Worm (Caenorhabditis elegans) whole organism, mixed stage, embryonic: ENCODE results near the gene ribo-1.
A peak's percentile ranks its signal among the peaks of the same experiment; 100 is the strongest.

Source experiments
- bed-3 ChIP-seq: fragments of 200-800 bp; sonication (Bioruptor generic); optimal IDR thresholded peaks from 3 replicates; lab custom pipeline; 2018; ENCODE audit warnings: mild to moderate bottlenecking, missing genetic modification characterization, moderate library complexity, missing compliant biosample characterization
- ceh-39 ChIP-seq: fragments of 150-350 bp; optimal IDR thresholded peaks from 2 replicates; lab custom pipeline; 2014; ENCODE audit warnings: missing biosample characterization, missing genetic modification characterization
- ceh-83 ChIP-seq: fragments of 200-800 bp; sonication (Bioruptor generic); optimal IDR thresholded peaks from 2 replicates; lab custom pipeline; 2018; ENCODE audit warnings: mild to moderate bottlenecking, missing genetic modification characterization, missing compliant biosample characterization
- ces-1 ChIP-seq: fragments of 150-350 bp; optimal IDR thresholded peaks from 2 replicates; lab custom pipeline; 2014; ENCODE audit warnings: missing biosample characterization, missing genetic modification reagents, missing genetic modification characterization
- drap-1 ChIP-seq: fragments of 200-800 bp; sonication (Bioruptor generic); optimal IDR thresholded peaks from 3 replicates; lab custom pipeline; 2018; ENCODE audit warnings: mild to moderate bottlenecking, missing genetic modification characterization, missing compliant biosample characterization
- elt-1 ChIP-seq: sonication (generic microtip); optimal IDR thresholded peaks from 2 replicates; lab custom pipeline; 2017; ENCODE audit warnings: missing genetic modification characterization, mild to moderate bottlenecking, missing compliant biosample characterization, antibody characterized with exemption, moderate library complexity, borderline replicate concordance; ENCODE audit not compliant: insufficient read depth
- elt-3 ChIP-seq: fragments of 150-350 bp; optimal IDR thresholded peaks from 2 replicates; lab custom pipeline; 2014; ENCODE audit warnings: missing biosample characterization, missing genetic modification characterization
- flh-1 ChIP-seq: fragments of 200-800 bp; sonication (Bioruptor generic); optimal IDR thresholded peaks from 2 replicates; lab custom pipeline; 2018; ENCODE audit warnings: mild to moderate bottlenecking, missing genetic modification characterization, moderate library complexity, missing compliant biosample characterization
- ham-2 ChIP-seq: fragments of 200-800 bp; sonication (Bioruptor generic); optimal IDR thresholded peaks from 2 replicates; lab custom pipeline; 2018; ENCODE audit warnings: mild to moderate bottlenecking, missing genetic modification characterization, missing compliant biosample characterization
- lin-13 ChIP-seq: fragments of 150-350 bp; optimal IDR thresholded peaks from 2 replicates; lab custom pipeline; 2014; ENCODE audit warnings: missing biosample characterization, missing genetic modification characterization
- lin-32 ChIP-seq: fragments of 200-800 bp; sonication (Bioruptor generic); optimal IDR thresholded peaks from 2 replicates; lab custom pipeline; 2018; ENCODE audit warnings: mild to moderate bottlenecking, missing genetic modification characterization, missing compliant biosample characterization
- lsy-2 ChIP-seq: fragments of 150-350 bp; optimal IDR thresholded peaks from 2 replicates; lab custom pipeline; 2014; ENCODE audit warnings: missing biosample characterization, missing genetic modification characterization
- mab-5 ChIP-seq: fragments of 150-350 bp; optimal IDR thresholded peaks from 2 replicates; lab custom pipeline; 2014; ENCODE audit warnings: missing biosample characterization, missing genetic modification characterization
- mep-1 ChIP-seq: fragments of 150-350 bp; optimal IDR thresholded peaks from 2 replicates; lab custom pipeline; 2017; ENCODE audit warnings: missing biosample characterization, missing genetic modification reagents, missing genetic modification characterization, inconsistent platforms
- mls-2 ChIP-seq: sonication (generic microtip); optimal IDR thresholded peaks from 2 replicates; lab custom pipeline; 2016; ENCODE audit warnings: mild to moderate bottlenecking, missing genetic modification characterization, moderate library complexity, missing compliant biosample characterization
- nhr-12 ChIP-seq: fragments of 150-350 bp; optimal IDR thresholded peaks from 2 replicates; lab custom pipeline; 2014; ENCODE audit warnings: missing biosample characterization, missing genetic modification characterization
- nhr-2 ChIP-seq: fragments of 150-350 bp; optimal IDR thresholded peaks from 2 replicates; lab custom pipeline; 2014; ENCODE audit warnings: missing biosample characterization, missing genetic modification characterization
- nhr-237 ChIP-seq: fragments of 150-350 bp; optimal IDR thresholded peaks from 2 replicates; lab custom pipeline; 2014; ENCODE audit warnings: missing biosample characterization, missing genetic modification characterization
- nhr-28 ChIP-seq: fragments of 150-350 bp; optimal IDR thresholded peaks from 2 replicates; lab custom pipeline; 2014; ENCODE audit warnings: missing biosample characterization, missing genetic modification characterization
- nhr-76 ChIP-seq: sonication (generic microtip); optimal IDR thresholded peaks from 2 replicates; lab custom pipeline; 2017; ENCODE audit warnings: missing biosample characterization, missing genetic modification characterization
- pha-4 ChIP-seq: fragments of 150-350 bp; optimal IDR thresholded peaks from 2 replicates; lab custom pipeline; 2018; ENCODE audit warnings: missing biosample characterization, missing genetic modification reagents, missing genetic modification characterization
- snpc-4 ChIP-seq: fragments of 150-350 bp; optimal IDR thresholded peaks from 2 replicates; lab custom pipeline; 2014; ENCODE audit warnings: missing biosample characterization, missing genetic modification characterization
- sptf-1 ChIP-seq: sonication (generic microtip); optimal IDR thresholded peaks from 2 replicates; lab custom pipeline; 2017; ENCODE audit warnings: mild to moderate bottlenecking, missing genetic modification characterization, moderate library complexity, missing compliant biosample characterization
- unc-39 ChIP-seq: fragments of 150-350 bp; optimal IDR thresholded peaks from 2 replicates; lab custom pipeline; 2014; ENCODE audit warnings: missing biosample characterization, missing genetic modification characterization
- unc-62 ChIP-seq: fragments of 150-350 bp; optimal IDR thresholded peaks from 2 replicates; lab custom pipeline; 2014; ENCODE audit warnings: missing biosample characterization, missing genetic modification reagents, missing genetic modification characterization
- zip-8 ChIP-seq: fragments of 150-350 bp; optimal IDR thresholded peaks from 2 replicates; lab custom pipeline; 2014; ENCODE audit warnings: missing biosample characterization, missing genetic modification characterization
- ztf-11 ChIP-seq: fragments of 150-350 bp; optimal IDR thresholded peaks from 2 replicates; lab custom pipeline; 2014; ENCODE audit warnings: missing biosample characterization, missing genetic modification characterization

Gene ribo-1

ce11 chrIV:6919318-6919717 lies 8.8 kb downstream of the ribo-1 start, which contains the start of gene ruvb-2 (continued):
- TF ChIP-seq unc-39 (no peak), mls-2 (tag; lab: Kevin White, UChicago) (no peak)

- TF ChIP-seq elt-3 (tag; lab: Kevin White, UChicago): no peak
Measured at ce11 chrIV:6920063-6920462, 9.6 kb downstream of the ribo-1 start, which contains the start of gene T22D1.18. Gene T22D1.18 (minus strand): TSS chrIV:6920163.

- TF ChIP-seq flh-1 (GFP tag; lab: Kevin White, UChicago) (no peak), nhr-76 (tag; lab: Kevin White, UChicago) (no peak), bed-3 (no peak), zip-8 (no peak), lin-32 (GFP tag; lab: Kevin White, UChicago) (no peak), mab-5 (tag; lab: Kevin White, UChicago) (no peak), nhr-28 (no peak), ces-1 (GFP tag; lab: Kevin White, UChicago) (no peak), ham-2 (no peak), drap-1 (GFP tag; lab: Kevin White, UChicago) (no peak)
Measured at ce11 chrIV:6923070-6923469, 12.6 kb downstream of the ribo-1 start, which contains the start of gene T22D1.1. Gene T22D1.1 (plus strand): TSS chrIV:6923370.

- TF ChIP-seq elt-1 (tag; lab: Kevin White, UChicago) (peak; percentile 54), sptf-1 (tag; lab: Kevin White, UChicago) (no peak), nhr-12 (tag; lab: Kevin White, UChicago) (no peak)
Measured at ce11 chrIV:6925520-6925919, 15.0 kb downstream of the ribo-1 start.

ce11 chrIV:6928417-6928816 lies 17.9 kb downstream of the ribo-1 start, which contains the start of gene cest-6:
Gene cest-6 (minus strand): TSS chrIV:6928517.
- TF ChIP-seq ztf-11 (tag; lab: Kevin White, UChicago) (no peak), pha-4 (tag; lab: Kevin White, UChicago) (no peak), nhr-12 (tag; lab: Kevin White, UChicago) (no peak), nhr-237 (no peak), zip-8 (no peak), nhr-76 (tag; lab: Kevin White, UChicago) (no peak), lin-13 (tag; lab: Kevin White, UChicago) (no peak), unc-62 (no peak), lin-32 (GFP tag; lab: Kevin White, UChicago) (no peak)

- TF ChIP-seq mab-5 (tag; lab: Kevin White, UChicago) (no peak), drap-1 (GFP tag; lab: Kevin White, UChicago) (no peak), ham-2 (no peak), nhr-2 (tag; lab: Kevin White, UChicago) (no peak), lin-13 (tag; lab: Kevin White, UChicago) (no peak), bed-3 (no peak), nhr-28 (no peak), ceh-83 (no peak), flh-1 (GFP tag; lab: Kevin White, UChicago) (no peak), mep-1 (tag; lab: Kevin White, UChicago) (no peak), lsy-2 (tag; lab: Kevin White, UChicago) (no peak)
Measured at ce11 chrIV:6937548-6937947, 27.1 kb downstream of the ribo-1 start, which contains the start of gene npr-12. Gene npr-12 (minus strand): TSS chrIV:6937648.

ce11 chrIV:6941101-6941500 lies 30.6 kb downstream of the ribo-1 start:
- no peak for TF ChIP-seq pha-4 (tag; lab: Kevin White, UChicago)
- TF ChIP-seq ceh-39 (tag; lab: Kevin White, UChicago): no peak
- TF ChIP-seq ces-1 (GFP tag; lab: Kevin White, UChicago): no peak
- TF ChIP-seq snpc-4 (tag; lab: Kevin White, UChicago): no peak
- TF ChIP-seq lsy-2 (tag; lab: Kevin White, UChicago): no peak
- no peak for TF ChIP-seq lin-32 (GFP tag; lab: Kevin White, UChicago)
- no peak for TF ChIP-seq mls-2 (tag; lab: Kevin White, UChicago)
- no peak for TF ChIP-seq nhr-12 (tag; lab: Kevin White, UChicago)
- no peak for TF ChIP-seq unc-39
